Fruit fly (Drosophila melanogaster): ENCODE results near the gene Hgsnat.

Gene Hgsnat

dm6 chrX:4969926-4970325 is 51.4 kb downstream of the Hgsnat start:
- peak; percentile 38 for TF ChIP-seq CG15710 (tag; optimal IDR thresholded peaks at IDR 0.05)
- no peak for TF ChIP-seq gl (tag; optimal IDR thresholded peaks at IDR 0.05)
- TF ChIP-seq Snoo (tag; optimal IDR thresholded peaks at IDR 0.05), result no peak
- TF ChIP-seq CG34367 (tag; optimal IDR thresholded peaks at IDR 0.05), result peak; percentile 24
- TF ChIP-seq CG12605 (GFP tag; IDR thresholded peaks at IDR 0.05), result peak; percentile 84
- TF ChIP-seq Pif1A (GFP tag; optimal IDR thresholded peaks at IDR 0.05), result peak; percentile 70
- TF ChIP-seq CG17806 (tag; optimal IDR thresholded peaks at IDR 0.05), result peak; percentile 56
- TF ChIP-seq rn (GFP tag; IDR thresholded peaks at IDR 0.05), result peak; percentile 55
- no peak for TF ChIP-seq EcR (GFP tag; optimal IDR thresholded peaks at IDR 0.05)
- TF ChIP-seq CG4496 (GFP tag; IDR thresholded peaks at IDR 0.05), result peak; percentile 87
- TF ChIP-seq CG8159 (tag; optimal IDR thresholded peaks at IDR 0.05), result peak; percentile 48
- TF ChIP-seq Pif1B (GFP tag; optimal IDR thresholded peaks at IDR 0.05), result peak; percentile 68
- TF ChIP-seq CG8301 (tag; optimal IDR thresholded peaks at IDR 0.05), result peak; percentile 84
- no peak for TF ChIP-seq CG13204 (GFP tag; optimal IDR thresholded peaks at IDR 0.05)
- TF ChIP-seq CG14655 (GFP tag; optimal IDR thresholded peaks at IDR 0.05), result peak; percentile 84
- peak; percentile 88 for TF ChIP-seq fd96Ca (GFP tag; IDR thresholded peaks at IDR 0.05)
- TF ChIP-seq D1 (tag; optimal IDR thresholded peaks at IDR 0.05), result no peak
- TF ChIP-seq CG10348 (GFP tag; IDR thresholded peaks at IDR 0.05), result 0 out of 2 replicates have a peak, but pooled peaks have one; percentile 40
- TF ChIP-seq Ets98B (GFP tag; IDR thresholded peaks at IDR 0.05), result peak; percentile 87
- TF ChIP-seq CG32121 (GFP tag; IDR thresholded peaks at IDR 0.05), result peak; percentile 68
- peak; percentile 60 for TF ChIP-seq CG9948 (tag; optimal IDR thresholded peaks at IDR 0.05)
